Fruit fly (Drosophila melanogaster) whole organism, embryonic: ENCODE data around the gene armi.

Experiments used
- Ada2b ChIP-seq: fragments of 200-800 bp; sonication (Bioruptor generic); IDR thresholded peaks from 2 replicates; pipeline ENCODE4 v1.3.6; 2022; ENCODE audit warnings: missing biosample characterization, missing genetic modification characterization
- Awh ChIP-seq: fragments of 200-800 bp; sonication (Bioruptor generic); IDR thresholded peaks from 2 replicates; pipeline ENCODE4, ENCODE4 v1.3.6; 2022; ENCODE audit warnings: missing biosample characterization, missing genetic modification characterization
- Bteb2 ChIP-seq: fragments of 200-800 bp; sonication (Bioruptor generic); optimal IDR thresholded peaks from 2 replicates; lab custom pipeline; 2016; ENCODE audit warnings: missing biosample characterization, missing genetic modification characterization
- CG11085 ChIP-seq: fragments of 200-800 bp; sonication (Bioruptor generic); IDR thresholded peaks from 2 replicates; pipeline ENCODE4 v1.3.6; 2022; ENCODE audit warnings: missing biosample characterization, missing genetic modification characterization
- CG11560 ChIP-seq: fragments of 200-800 bp; sonication (Bioruptor generic); IDR thresholded peaks from 3 replicates; pipeline ENCODE4 v1.3.6; 2022; ENCODE audit warnings: missing biosample characterization, missing genetic modification characterization
- CG12071 ChIP-seq: fragments of 200-800 bp; sonication (Bioruptor generic); optimal IDR thresholded peaks from 3 replicates; lab custom pipeline; 2018; ENCODE audit warnings: missing biosample characterization, mild to moderate bottlenecking, missing genetic modification characterization
- CG12219 ChIP-seq: fragments of 200-800 bp; sonication (Bioruptor generic); optimal IDR thresholded peaks from 3 replicates; lab custom pipeline; 2018; ENCODE audit warnings: missing biosample characterization, mild to moderate bottlenecking, missing genetic modification characterization
- CG13296 ChIP-seq: fragments of 200-800 bp; sonication (Bioruptor generic); optimal IDR thresholded peaks from 3 replicates; lab custom pipeline; 2018; ENCODE audit warnings: missing biosample characterization, mild to moderate bottlenecking, missing genetic modification characterization
- CG15073 ChIP-seq: fragments of 200-800 bp; sonication (Bioruptor generic); optimal IDR thresholded peaks from 2 replicates; lab custom pipeline; 2016; ENCODE audit warnings: missing biosample characterization, missing genetic modification characterization
- CG15601 ChIP-seq: fragments of 200-800 bp; sonication (Bioruptor generic); optimal IDR thresholded peaks from 3 replicates; lab custom pipeline; 2019; ENCODE audit warnings: missing biosample characterization, mild to moderate bottlenecking, missing genetic modification characterization, moderate library complexity
- CG16863 ChIP-seq: fragments of 200-800 bp; sonication (Bioruptor generic); optimal IDR thresholded peaks from 3 replicates; lab custom pipeline; 2016; ENCODE audit warnings: missing biosample characterization, missing genetic modification characterization
- CG17186 ChIP-seq: fragments of 200-800 bp; sonication (Bioruptor generic); optimal IDR thresholded peaks from 3 replicates; lab custom pipeline; 2017; ENCODE audit warnings: missing biosample characterization, missing genetic modification reagents, missing genetic modification characterization
- CG17802 ChIP-seq: fragments of 200-800 bp; sonication (Bioruptor generic); optimal IDR thresholded peaks from 2 replicates; lab custom pipeline; 2018; ENCODE audit warnings: missing biosample characterization, mild to moderate bottlenecking, missing genetic modification characterization, moderate library complexity
- CG17829 ChIP-seq: fragments of 200-800 bp; optimal IDR thresholded peaks from 2 replicates; lab custom pipeline; 2019; ENCODE audit warnings: missing biosample characterization, mild to moderate bottlenecking, missing genetic modification characterization, moderate library complexity
- CG2678 ChIP-seq: fragments of 200-800 bp; sonication (Bioruptor generic); optimal IDR thresholded peaks from 3 replicates; lab custom pipeline; 2019; ENCODE audit warnings: missing biosample characterization, mild to moderate bottlenecking, missing genetic modification characterization, moderate library complexity
- CG31365 ChIP-seq: fragments of 200-800 bp; sonication (Bioruptor generic); optimal IDR thresholded peaks from 2 replicates; lab custom pipeline; 2018; ENCODE audit warnings: missing biosample characterization, mild to moderate bottlenecking, missing genetic modification characterization
- CG32772 ChIP-seq: fragments of 200-800 bp; sonication (Bioruptor generic); IDR thresholded peaks from 2 replicates; pipeline ENCODE4 v1.3.6; 2022; ENCODE audit warnings: missing biosample characterization, missing genetic modification characterization
- CG42726 ChIP-seq: fragments of 200-800 bp; sonication (Bioruptor generic); IDR thresholded peaks from 2 replicates; pipeline ENCODE4 v1.3.6; 2022; ENCODE audit warnings: missing biosample characterization, missing genetic modification characterization; ENCODE audit not compliant: partially characterized antibody
- CG4328 ChIP-seq: fragments of 200-800 bp; sonication (Bioruptor generic); optimal IDR thresholded peaks from 3 replicates; lab custom pipeline; 2017; ENCODE audit warnings: missing biosample characterization, missing genetic modification reagents, missing genetic modification characterization
- CG4707 ChIP-seq: fragments of 200-800 bp; sonication (Bioruptor generic); optimal IDR thresholded peaks from 2 replicates; lab custom pipeline; 2018; ENCODE audit warnings: missing biosample characterization, mild to moderate bottlenecking, missing genetic modification characterization, moderate library complexity
- CG7987 ChIP-seq: fragments of 200-800 bp; sonication (Bioruptor generic); optimal IDR thresholded peaks from 2 replicates; lab custom pipeline; 2018; ENCODE audit warnings: missing biosample characterization, mild to moderate bottlenecking, missing genetic modification characterization, moderate library complexity
- CG8359 ChIP-seq: fragments of 200-800 bp; sonication (Bioruptor generic); optimal IDR thresholded peaks from 2 replicates; lab custom pipeline; 2017; ENCODE audit warnings: missing biosample characterization, mild to moderate bottlenecking, missing genetic modification characterization, borderline replicate concordance
- D19A ChIP-seq: fragments of 200-800 bp; optimal IDR thresholded peaks from 3 replicates; lab custom pipeline; 2019; ENCODE audit warnings: missing biosample characterization, mild to moderate bottlenecking, missing genetic modification characterization, moderate library complexity
- Dip2 ChIP-seq: fragments of 200-800 bp; sonication (Bioruptor generic); IDR thresholded peaks from 2 replicates; pipeline ENCODE4 v1.3.6; 2022; ENCODE audit warnings: missing biosample characterization, missing genetic modification characterization
- Dref ChIP-seq: fragments of 200-800 bp; sonication (Bioruptor generic); IDR thresholded peaks from 2 replicates; pipeline ENCODE4 v1.3.6; 2022; ENCODE audit warnings: missing biosample characterization, missing genetic modification characterization
- Drgx ChIP-seq: fragments of 200-800 bp; sonication (Bioruptor generic); IDR thresholded peaks from 2 replicates; pipeline ENCODE4 v1.3.6; 2022; ENCODE audit warnings: missing biosample characterization, missing genetic modification characterization
- Fer1 ChIP-seq: fragments of 200-800 bp; sonication (Bioruptor generic); optimal IDR thresholded peaks from 2 replicates; lab custom pipeline; 2017; ENCODE audit warnings: missing biosample characterization, mild to moderate bottlenecking, missing genetic modification characterization
- Gug ChIP-seq: fragments of 200-800 bp; sonication (Bioruptor generic); IDR thresholded peaks from 4 replicates; pipeline ENCODE4 v1.3.6; 2022; ENCODE audit warnings: missing biosample characterization, missing genetic modification characterization
- H2.0 ChIP-seq: fragments of 200-800 bp; sonication (Bioruptor generic); IDR thresholded peaks from 2 replicates; pipeline ENCODE4 v1.3.6; 2022; ENCODE audit warnings: missing biosample characterization, missing genetic modification characterization
- NC2α ChIP-seq: fragments of 200-800 bp; sonication (Bioruptor generic); optimal IDR thresholded peaks from 2 replicates; lab custom pipeline; 2016; ENCODE audit warnings: missing biosample characterization, missing genetic modification characterization
- Spps ChIP-seq: fragments of 200-800 bp; sonication (Bioruptor generic); optimal IDR thresholded peaks from 2 replicates; lab custom pipeline; 2018; ENCODE audit warnings: missing biosample characterization, mild to moderate bottlenecking, missing genetic modification characterization
- Sry-β ChIP-seq: fragments of 200-800 bp; sonication (Bioruptor generic); optimal IDR thresholded peaks from 2 replicates; lab custom pipeline; 2018; ENCODE audit warnings: missing biosample characterization, mild to moderate bottlenecking, missing genetic modification characterization, moderate library complexity
- Xbp1 ChIP-seq: fragments of 200-800 bp; sonication (Bioruptor generic); optimal IDR thresholded peaks from 3 replicates; lab custom pipeline; 2016; ENCODE audit warnings: missing biosample characterization, mild to moderate bottlenecking, missing genetic modification characterization
- al ChIP-seq: fragments of 200-800 bp; sonication (Bioruptor generic); IDR thresholded peaks from 2 replicates; pipeline ENCODE4 v1.3.6; 2022; ENCODE audit warnings: missing biosample characterization, missing genetic modification characterization
- chm ChIP-seq: fragments of 200-800 bp; sonication (Bioruptor generic); IDR thresholded peaks from 2 replicates; pipeline ENCODE4 v1.3.6; 2022; ENCODE audit warnings: missing biosample characterization, missing genetic modification characterization
- corto ChIP-seq: fragments of 200-800 bp; sonication (Bioruptor generic); optimal IDR thresholded peaks from 2 replicates; lab custom pipeline; 2016; ENCODE audit warnings: missing biosample characterization, mild to moderate bottlenecking, missing genetic modification characterization, moderate library complexity
- da ChIP-seq: fragments of 200-800 bp; sonication (Bioruptor generic); optimal IDR thresholded peaks from 2 replicates; lab custom pipeline; 2016; ENCODE audit warnings: missing biosample characterization, missing genetic modification characterization
- dysf ChIP-seq: fragments of 200-800 bp; sonication (Bioruptor generic); IDR thresholded peaks from 3 replicates; pipeline ENCODE4 v1.3.6; 2022; ENCODE audit warnings: missing biosample characterization, missing genetic modification characterization
- gsb-n ChIP-seq: fragments of 200-800 bp; sonication (Bioruptor generic); optimal IDR thresholded peaks from 3 replicates; lab custom pipeline; 2018; ENCODE audit warnings: missing biosample characterization, mild to moderate bottlenecking, missing genetic modification characterization
- hkb ChIP-seq, 2 experiments: fragments of 200-800 bp in 1 of 2; fragments of >200 bp in 1 of 2; sonication (Bioruptor generic) in 1 of 2; IDR thresholded peaks in 1 of 2; optimal IDR thresholded peaks in 1 of 2; 2 replicates each; pipeline versions ENCODE4 v1.3.6 to Lab custom; 2017 to 2022; ENCODE audit warnings: missing biosample characterization in 1 of 2, missing genetic modification characterization in 1 of 2
- pb ChIP-seq: fragments of 200-800 bp; sonication (Bioruptor generic); optimal IDR thresholded peaks from 3 replicates; lab custom pipeline; 2016; ENCODE audit warnings: missing biosample characterization, missing genetic modification characterization
- phol ChIP-seq: fragments of 200-800 bp; sonication (Bioruptor generic); optimal IDR thresholded peaks from 3 replicates; lab custom pipeline; 2018; ENCODE audit warnings: missing biosample characterization, mild to moderate bottlenecking, missing genetic modification characterization, moderate library complexity
- pzg ChIP-seq: fragments of 200-800 bp; sonication (Bioruptor generic); optimal IDR thresholded peaks from 3 replicates; lab custom pipeline; 2018; ENCODE audit warnings: missing biosample characterization, mild to moderate bottlenecking, missing genetic modification characterization, moderate library complexity
- row ChIP-seq: fragments of 200-800 bp; sonication (Bioruptor generic); IDR thresholded peaks from 3 replicates; pipeline ENCODE4 v1.3.6; 2022; ENCODE audit warnings: missing biosample characterization, missing genetic modification characterization
- sens ChIP-seq: fragments of 200-800 bp; sonication (Bioruptor generic); peaks from one replicate; lab custom pipeline; 2016; ENCODE audit warnings: missing biosample characterization, missing genetic modification characterization
- sug ChIP-seq: fragments of 200-800 bp; optimal IDR thresholded peaks from 2 replicates; lab custom pipeline; 2019; ENCODE audit warnings: missing biosample characterization, mild to moderate bottlenecking, missing genetic modification characterization, moderate library complexity
- tap ChIP-seq: fragments of 200-800 bp; optimal IDR thresholded peaks from 3 replicates; lab custom pipeline; 2019; ENCODE audit warnings: missing biosample characterization, mild to moderate bottlenecking, missing genetic modification characterization, moderate library complexity
- toy ChIP-seq: fragments of 200-800 bp; sonication (Bioruptor generic); IDR thresholded peaks from 2 replicates; pipeline ENCODE4 v1.3.6; 2022; ENCODE audit warnings: missing biosample characterization, missing genetic modification characterization
- tup ChIP-seq: fragments of 200-800 bp; sonication (Bioruptor generic); optimal IDR thresholded peaks from 2 replicates; lab custom pipeline; 2016; ENCODE audit warnings: missing biosample characterization, mild to moderate bottlenecking, missing genetic modification characterization, moderate library complexity

The armi gene

DNA sequence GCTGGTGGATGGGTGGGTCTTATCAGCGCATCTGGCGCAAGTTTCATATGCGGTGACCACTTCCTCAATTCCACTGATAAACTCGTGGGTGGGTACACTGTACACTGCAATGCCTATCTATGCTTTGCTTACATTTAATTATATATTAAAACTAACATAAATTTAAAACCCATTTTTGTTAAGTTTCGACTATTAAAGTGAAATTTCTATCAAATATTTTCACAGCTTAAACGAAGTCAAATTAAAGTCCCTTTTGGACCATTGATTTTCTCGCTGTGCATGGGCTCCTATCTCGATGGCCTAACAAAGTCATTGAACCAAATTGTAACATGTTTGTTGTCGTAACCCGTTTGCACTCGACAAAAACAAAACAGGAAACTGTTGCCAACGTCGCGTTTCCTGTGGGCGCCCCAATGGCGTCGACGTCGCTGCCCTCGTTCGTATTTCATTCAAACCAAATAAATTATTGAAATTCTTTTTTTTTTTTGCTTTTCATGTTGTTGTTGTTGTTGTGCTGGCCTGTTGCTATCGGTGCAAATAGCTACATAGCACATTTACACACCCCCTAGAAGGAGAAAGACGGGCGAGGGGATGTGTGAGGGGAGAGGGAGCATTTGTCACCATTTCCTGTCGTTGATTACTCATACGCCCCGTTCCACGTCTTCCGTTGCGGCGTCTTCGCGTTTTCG, 28.3 kb upstream of the armi start (continued):
- TF ChIP-seq hkb (optimal IDR thresholded peaks at IDR 0.05; lab: Kevin White, UChicago) (no peak), hkb (GFP tag; IDR thresholded peaks at IDR 0.05; lab: Robert Waterston, UW) (peak; percentile 92), sens (GFP tag; lab: Kevin White, UChicago) (peak; percentile 92), Drgx (GFP tag; lab: Robert Waterston, UW) (peak; percentile 73), CG12219 (peak; percentile 82), CG7987 (GFP tag; lab: Kevin White, UChicago) (peak; percentile 59), CG8359 (GFP tag; lab: Kevin White, UChicago) (peak; percentile 43), Awh (GFP tag; lab: Robert Waterston, UW) (peak; percentile 64; the same call in 1 of the 2 replicates), pzg (GFP tag; lab: Kevin White, UChicago) (no peak), tap (tag; lab: Kevin White, UChicago) (peak; percentile 87), CG17802 (tag; lab: Kevin White, UChicago) (peak; percentile 16), corto (GFP tag; lab: Kevin White, UChicago) (peak; percentile 16), CG13296 (peak; percentile 82), CG11085 (GFP tag; lab: Robert Waterston, UW) (peak; percentile 68), Xbp1 (GFP tag; lab: Kevin White, UChicago) (peak; percentile 82), CG42726 (GFP tag; lab: Robert Waterston, UW) (no peak), phol (tag; lab: Kevin White, UChicago) (peak; percentile 84), Sry-β (no peak), CG4328 (peak; percentile 59), CG15601 (tag; lab: Kevin White, UChicago) (peak; percentile 65), CG4707 (GFP tag; lab: Kevin White, UChicago) (peak; percentile 20), Dref (no peak), row (GFP tag; lab: Robert Waterston, UW) (peak; percentile 94), Bteb2 (GFP tag; lab: Kevin White, UChicago) (peak; percentile 59), dysf (GFP tag; lab: Robert Waterston, UW) (peak; percentile 93), CG17829 (tag; lab: Kevin White, UChicago) (peak; percentile 69), CG31365 (tag; lab: Kevin White, UChicago) (peak; percentile 36), NC2α (GFP tag; lab: Kevin White, UChicago) (no peak), al (GFP tag; lab: Robert Waterston, UW) (peak; percentile 82), CG32772 (GFP tag; lab: Robert Waterston, UW) (peak; percentile 82), Fer1 (GFP tag; lab: Kevin White, UChicago) (peak; percentile 91), tup (GFP tag; lab: Kevin White, UChicago) (peak; percentile 4), CG17186 (GFP tag; lab: Kevin White, UChicago) (no peak), chm (GFP tag; lab: Robert Waterston, UW) (peak; percentile 57; the same call in 1 of the 2 replicates), toy (peak; percentile 73), Gug (GFP tag; lab: Robert Waterston, UW) (peak; percentile 55; the same call in 3 of the 4 replicates), CG12071 (GFP tag; lab: Kevin White, UChicago) (peak; percentile 70), D19A (tag; lab: Kevin White, UChicago) (peak; percentile 73), Ada2b (GFP tag; lab: Robert Waterston, UW) (peak; percentile 90), Dip2 (no peak), CG11560 (tag; lab: Robert Waterston, UW) (peak; percentile 76), sug (tag; lab: Kevin White, UChicago) (peak; percentile 87), CG2678 (tag; lab: Kevin White, UChicago) (peak; percentile 92), CG16863 (GFP tag; lab: Kevin White, UChicago) (no peak), Spps (tag; lab: Kevin White, UChicago) (peak; percentile 31), H2.0 (peak; percentile 86), gsb-n (peak; percentile 51), pb (GFP tag; lab: Kevin White, UChicago) (no peak), da (GFP tag; lab: Kevin White, UChicago) (no peak), CG15073 (GFP tag; lab: Kevin White, UChicago) (peak; percentile 16)
